Worm (Caenorhabditis elegans) whole organism, early embryonic: ENCODE measurements around the gene F35B12.10.

Source experiments
- ama-1 ChIP-seq: fragments of 150-350 bp; optimal IDR thresholded peaks from 2 replicates; lab custom pipeline; 2014
- flt-1 ChIP-seq: fragments of 200-800 bp; sonication (Bioruptor generic); IDR thresholded peaks from 2 replicates; pipeline ENCODE4 v1.3.6; 2022; ENCODE audit warnings: missing genetic modification characterization, missing compliant biosample characterization
- pes-1 ChIP-seq: fragments of 200-800 bp; sonication (Bioruptor generic); IDR thresholded peaks from 2 replicates; pipeline ENCODE4 v1.3.6; 2022; ENCODE audit warnings: missing genetic modification reagents, missing genetic modification characterization, missing compliant biosample characterization
- scrt-1 ChIP-seq: fragments of 200-800 bp; sonication (Bioruptor generic); IDR thresholded peaks from 2 replicates; pipeline ENCODE4 v1.3.6; 2022; ENCODE audit warnings: missing genetic modification characterization, missing compliant biosample characterization
- tbx-37 ChIP-seq: fragments of 200-800 bp; sonication (Bioruptor generic); conservative IDR thresholded peaks from 2 replicates; pipeline ENCODE4 v1.3.6; 2022; ENCODE audit warnings: missing genetic modification reagents, missing genetic modification characterization, missing compliant biosample characterization

- TF ChIP-seq tbx-37 (GFP tag; lab: Robert Waterston, UW) (no peak), ama-1 (lab: Kevin White, UChicago) (no peak), pes-1 (GFP tag; lab: Robert Waterston, UW) (no peak), flt-1 (GFP tag; lab: Robert Waterston, UW) (no peak), scrt-1 (GFP tag; lab: Robert Waterston, UW) (no peak)
Observed at ce11 chrV:11620081-11620480, 9.0 kb downstream of the F35B12.10 start.
